Fruit fly (Drosophila melanogaster) whole organism, wandering third instar larva: ENCODE measurements around the gene CG3662.
A peak's percentile ranks its signal among the peaks of the same experiment; 100 is the strongest.

Source experiments
- Abd-B ChIP-seq: fragments of >200 bp; optimal IDR thresholded peaks from 2 replicates; lab custom pipeline; 2017; ENCODE audit warnings: missing biosample characterization, missing genetic modification characterization
- CG32264 ChIP-seq: fragments of 200-800 bp; sonication (Bioruptor generic); optimal IDR thresholded peaks from 2 replicates; lab custom pipeline; 2016; ENCODE audit warnings: missing biosample characterization, missing genetic modification characterization
- CG9705 ChIP-seq: fragments of 200-800 bp; sonication (Bioruptor generic); optimal IDR thresholded peaks from 2 replicates; lab custom pipeline; 2018; ENCODE audit warnings: missing biosample characterization, mild to moderate bottlenecking, missing genetic modification characterization
- CrebA ChIP-seq: fragments of 200-800 bp; sonication (Bioruptor generic); optimal IDR thresholded peaks from 2 replicates; lab custom pipeline; 2016; ENCODE audit warnings: missing biosample characterization, mild to moderate bottlenecking, missing genetic modification characterization, borderline replicate concordance
- Dfd ChIP-seq: fragments of >200 bp; optimal IDR thresholded peaks from 2 replicates; lab custom pipeline; 2017; ENCODE audit warnings: missing biosample characterization, missing genetic modification characterization
- Dif ChIP-seq: fragments of 200-275, 200-300 bp; sonication (Bioruptor generic); optimal IDR thresholded peaks from 2 replicates; lab custom pipeline; 2018; ENCODE audit warnings: missing biosample characterization, missing genetic modification characterization; ENCODE audit not compliant: partially characterized antibody
- GATAd ChIP-seq: sonication (Bioruptor generic); optimal IDR thresholded peaks from 2 replicates; lab custom pipeline; 2016; ENCODE audit warnings: missing biosample characterization, missing genetic modification characterization
- HLH106 ChIP-seq: fragments of 200-800 bp; optimal IDR thresholded peaks from 3 replicates; lab custom pipeline; 2019; ENCODE audit warnings: missing biosample characterization, mild to moderate bottlenecking, missing genetic modification characterization, moderate library complexity
- Hnf4 ChIP-seq: fragments of 200-800 bp; sonication (Bioruptor generic); optimal IDR thresholded peaks from 2 replicates; lab custom pipeline; 2016; ENCODE audit warnings: missing biosample characterization, mild to moderate bottlenecking, missing genetic modification characterization
- Hr78 ChIP-seq: fragments of >200 bp; optimal IDR thresholded peaks from 2 replicates; lab custom pipeline; 2017; ENCODE audit warnings: missing biosample characterization, missing genetic modification characterization
- Hr83 ChIP-seq: fragments of 200-300 bp; sonication (Bioruptor generic); optimal IDR thresholded peaks from 2 replicates; lab custom pipeline; 2016; ENCODE audit warnings: missing biosample characterization, mild to moderate bottlenecking, missing genetic modification characterization, moderate library complexity; ENCODE audit not compliant: poor library complexity, severe bottlenecking
- Jra ChIP-seq: sonication (Bioruptor generic); optimal IDR thresholded peaks from 2 replicates; lab custom pipeline; 2016; ENCODE audit warnings: missing biosample characterization, missing genetic modification characterization
- Mio ChIP-seq: sonication (Bioruptor generic); optimal IDR thresholded peaks from 2 replicates; lab custom pipeline; 2016; ENCODE audit warnings: missing biosample characterization, missing genetic modification characterization
- Myc ChIP-seq: fragments of >200 bp; optimal IDR thresholded peaks from 2 replicates; lab custom pipeline; 2017
- N ChIP-seq: fragments of >200 bp; optimal IDR thresholded peaks from 2 replicates; lab custom pipeline; 2018; ENCODE audit warnings: missing biosample characterization, missing external identifiers, missing genetic modification characterization
- OdsH ChIP-seq: fragments of 200-800 bp; sonication (Bioruptor generic); optimal IDR thresholded peaks from 2 replicates; lab custom pipeline; 2016; ENCODE audit warnings: missing biosample characterization, mild to moderate bottlenecking, missing genetic modification characterization
- Rel ChIP-seq, 2 experiments: fragments of 200-800 bp; sonication (Bioruptor generic) in 1 of 2; optimal IDR thresholded peaks; 2 replicates in 1 of 2; 3 replicates in 1 of 2; lab custom pipeline; 2016 to 2019; ENCODE audit warnings: mild to moderate bottlenecking in 2 of 2, missing biosample characterization in 2 of 2, missing genetic modification characterization in 2 of 2, moderate library complexity in 1 of 2
- Sp1 ChIP-seq: fragments of 200-800 bp; sonication (Bioruptor generic); optimal IDR thresholded peaks from 3 replicates; lab custom pipeline; 2019; ENCODE audit warnings: missing biosample characterization, mild to moderate bottlenecking, missing genetic modification characterization, moderate library complexity
- Vsx2 ChIP-seq: fragments of 200-300, 225-300 bp; sonication (Bioruptor generic); optimal IDR thresholded peaks from 2 replicates; lab custom pipeline; 2018; ENCODE audit warnings: missing biosample characterization, missing genetic modification characterization; ENCODE audit not compliant: partially characterized antibody
- br ChIP-seq: fragments of 200-800 bp; sonication (Bioruptor generic); optimal IDR thresholded peaks from 2 replicates; lab custom pipeline; 2016; ENCODE audit warnings: missing biosample characterization, missing genetic modification characterization
- brk ChIP-seq: fragments of 200-800 bp; sonication (Bioruptor generic); optimal IDR thresholded peaks from 2 replicates; lab custom pipeline; 2016; ENCODE audit warnings: missing biosample characterization, mild to moderate bottlenecking, missing genetic modification characterization
- dl ChIP-seq, 2 experiments: fragments of 175-275, 200-275 bp in 1 of 2; fragments of 200-275 bp in 1 of 2; sonication (Bioruptor generic); optimal IDR thresholded peaks; lab custom pipeline; 2018; ENCODE audit warnings: mild to moderate bottlenecking in 2 of 2, missing biosample characterization in 2 of 2, missing genetic modification characterization in 2 of 2, moderate library complexity in 2 of 2; ENCODE audit not compliant: partially characterized antibody in 2 of 2, insufficient read depth in 1 of 2
- dmrt93B ChIP-seq: fragments of 200-800 bp; sonication (Bioruptor generic); optimal IDR thresholded peaks from 2 replicates; lab custom pipeline; 2018; ENCODE audit warnings: missing biosample characterization, mild to moderate bottlenecking, missing genetic modification characterization
- dsf ChIP-seq: sonication (Bioruptor generic); optimal IDR thresholded peaks from 2 replicates; lab custom pipeline; 2016; ENCODE audit warnings: missing biosample characterization, missing genetic modification characterization, borderline replicate concordance
- ey ChIP-seq: fragments of 200-800 bp; sonication (Bioruptor generic); optimal IDR thresholded peaks from 2 replicates; lab custom pipeline; 2016; ENCODE audit warnings: missing biosample characterization, missing genetic modification characterization
- foxo ChIP-seq, 2 experiments: fragments of 200-800 bp; sonication (Bioruptor generic); optimal IDR thresholded peaks; 2 replicates in 1 of 2; 3 replicates in 1 of 2; lab custom pipeline; 2016 to 2017; ENCODE audit warnings: missing biosample characterization in 2 of 2, missing genetic modification characterization in 2 of 2
- fru ChIP-seq: fragments of 200-800 bp; sonication (Bioruptor generic); optimal IDR thresholded peaks from 3 replicates; lab custom pipeline; 2016; ENCODE audit warnings: missing biosample characterization, mild to moderate bottlenecking, missing genetic modification characterization
- h ChIP-seq: fragments of 200-800 bp; sonication (Bioruptor generic); optimal IDR thresholded peaks from 3 replicates; lab custom pipeline; 2016; ENCODE audit warnings: missing biosample characterization, mild to moderate bottlenecking, missing genetic modification characterization
- jim ChIP-seq: fragments of 175-275, 200-325 bp; sonication (Bioruptor generic); optimal IDR thresholded peaks from 2 replicates; lab custom pipeline; 2016; ENCODE audit warnings: missing biosample characterization, mild to moderate bottlenecking, missing genetic modification characterization
- lola ChIP-seq: fragments of >200 bp; optimal IDR thresholded peaks from 2 replicates; lab custom pipeline; 2017; ENCODE audit warnings: missing biosample characterization, missing genetic modification characterization
- pan ChIP-seq: fragments of >200 bp; optimal IDR thresholded peaks from 2 replicates; lab custom pipeline; 2017
- psq ChIP-seq: fragments of 200-800 bp; sonication (Bioruptor generic); optimal IDR thresholded peaks from 3 replicates; lab custom pipeline; 2017; ENCODE audit warnings: missing biosample characterization, mild to moderate bottlenecking, missing genetic modification characterization, moderate library complexity
- rgr ChIP-seq: fragments of 200-800 bp; sonication (Bioruptor generic); optimal IDR thresholded peaks from 3 replicates; lab custom pipeline; 2016; ENCODE audit warnings: missing biosample characterization, mild to moderate bottlenecking, missing genetic modification characterization
- sage ChIP-seq: fragments of 200-800 bp; sonication (Bioruptor generic); optimal IDR thresholded peaks from 2 replicates; lab custom pipeline; 2016; ENCODE audit warnings: missing biosample characterization, mild to moderate bottlenecking, missing genetic modification characterization
- sv ChIP-seq: fragments of 200-800 bp; sonication (Bioruptor generic); optimal IDR thresholded peaks from 3 replicates; lab custom pipeline; 2016; ENCODE audit warnings: missing biosample characterization, missing genetic modification characterization
- tai ChIP-seq: sonication (Bioruptor generic); optimal IDR thresholded peaks from 2 replicates; lab custom pipeline; 2016; ENCODE audit warnings: missing biosample characterization, missing genetic modification characterization
- usp ChIP-seq: fragments of >200 bp; optimal IDR thresholded peaks from 2 replicates; lab custom pipeline; 2017; ENCODE audit warnings: missing biosample characterization, missing genetic modification characterization
- woc ChIP-seq: sonication (Bioruptor generic); optimal IDR thresholded peaks from 2 replicates; lab custom pipeline; 2016; ENCODE audit warnings: missing biosample characterization, mild to moderate bottlenecking, missing genetic modification characterization

Gene CG3662

dm6 chr2L:841708-842107 is 20.6 kb downstream of the CG3662 start:
- TF ChIP-seq N (GFP tag; lab: Kevin White, UChicago) (no peak), Jra (peak; percentile 95), Sp1 (peak; percentile 93), sv (GFP tag; lab: Kevin White, UChicago) (peak; percentile 64), dsf (peak; percentile 80), Mio (GFP tag; lab: Kevin White, UChicago) (peak; percentile 87), HLH106 (tag; lab: Kevin White, UChicago) (peak; percentile 97), jim (no peak), sage (GFP tag; lab: Kevin White, UChicago) (peak; percentile 91), pan (no peak), brk (GFP tag; lab: Kevin White, UChicago) (peak; percentile 86), usp (GFP tag; lab: Kevin White, UChicago) (no peak), Hr78 (no peak), OdsH (GFP tag; lab: Kevin White, UChicago) (peak; percentile 96), CG9705 (GFP tag; lab: Kevin White, UChicago) (peak; percentile 94), foxo (GFP tag; optimal IDR thresholded peaks at IDR 0.05; lab: Kevin White, UChicago) (peak; percentile 57 to 96), br (GFP tag; lab: Kevin White, UChicago) (peak; percentile 97), Myc (lab: Kevin White, UChicago) (no peak), Hnf4 (GFP tag; lab: Kevin White, UChicago) (peak; percentile 97), woc (GFP tag; lab: Kevin White, UChicago) (peak; percentile 86), GATAd (GFP tag; lab: Kevin White, UChicago) (peak; percentile 85), Rel (GFP tag; optimal IDR thresholded peaks at IDR 0.05; lab: Kevin White, UChicago) (peak; percentile 87), Rel (tag; optimal IDR thresholded peaks at IDR 0.05; lab: Kevin White, UChicago) (peak; percentile 86), CG32264 (GFP tag; lab: Kevin White, UChicago) (peak; percentile 87), h (GFP tag; lab: Kevin White, UChicago) (peak; percentile 97), Vsx2 (GFP tag; lab: Kevin White, UChicago) (no peak), ey (peak; percentile 93), dmrt93B (peak; percentile 91), lola (GFP tag; lab: Kevin White, UChicago) (no peak), fru (GFP tag; lab: Kevin White, UChicago) (peak; percentile 95), dl (GFP tag; optimal IDR thresholded peaks at IDR 0.05; lab: Kevin White, UChicago; ENCODE audit: insufficient read depth in 1 of 2, partially characterized antibody in 2 of 2) (no peak), Dfd (no peak), psq (peak; percentile 91), tai (peak; percentile 95), Dif (no peak), Abd-B (no peak), Hr83 (GFP tag; lab: Kevin White, UChicago) (peak; percentile 76), CrebA (no peak), rgr (GFP tag; lab: Kevin White, UChicago) (peak; percentile 96)
- TF ChIP-seq, all 38 proteins: peak for 25

dm6 chr2L:842873-843272 is 21.8 kb downstream of the CG3662 start:
- no peak for TF ChIP-seq br (GFP tag; lab: Kevin White, UChicago)
- no peak for TF ChIP-seq Rel (GFP tag; optimal IDR thresholded peaks at IDR 0.05; lab: Kevin White, UChicago)
- peak; percentile 64 for TF ChIP-seq Rel (tag; optimal IDR thresholded peaks at IDR 0.05; lab: Kevin White, UChicago)
- no peak for TF ChIP-seq brk (GFP tag; lab: Kevin White, UChicago)

- TF ChIP-seq dl (GFP tag; optimal IDR thresholded peaks at IDR 0.05; lab: Kevin White, UChicago; ENCODE audit: insufficient read depth in 1 of 2, partially characterized antibody in 2 of 2) (no peak), Mio (GFP tag; lab: Kevin White, UChicago) (no peak), Hr78 (no peak), rgr (GFP tag; lab: Kevin White, UChicago) (no peak), h (GFP tag; lab: Kevin White, UChicago) (no peak), br (GFP tag; lab: Kevin White, UChicago) (peak; percentile 7), ey (peak; percentile 4), sv (GFP tag; lab: Kevin White, UChicago) (no peak), Sp1 (no peak), woc (GFP tag; lab: Kevin White, UChicago) (no peak), sage (GFP tag; lab: Kevin White, UChicago) (no peak), fru (GFP tag; lab: Kevin White, UChicago) (peak; percentile 9), jim (no peak), OdsH (GFP tag; lab: Kevin White, UChicago) (peak; percentile 1), usp (GFP tag; lab: Kevin White, UChicago) (no peak), lola (GFP tag; lab: Kevin White, UChicago) (no peak), N (GFP tag; lab: Kevin White, UChicago) (no peak), HLH106 (tag; lab: Kevin White, UChicago) (peak; percentile 13), pan (no peak)
These were observed 22.2 kb downstream of the CG3662 start for dm6 chr2L:843301-843700.
